Fruit fly (Drosophila melanogaster) whole organism, embryonic: ENCODE results near the gene Uba4.

Experiments used
- Bteb2 ChIP-seq: fragments of 200-800 bp; sonication (Bioruptor generic); optimal IDR thresholded peaks from 2 replicates; lab custom pipeline; 2016; ENCODE audit warnings: missing biosample characterization, missing genetic modification characterization
- CG14710 ChIP-seq: fragments of 200-800 bp; sonication (Bioruptor generic); optimal IDR thresholded peaks from 3 replicates; lab custom pipeline; 2019; ENCODE audit warnings: missing biosample characterization, mild to moderate bottlenecking, missing genetic modification characterization, moderate library complexity
- CG15269 ChIP-seq: fragments of 200-800 bp; sonication (Bioruptor generic); optimal IDR thresholded peaks from 2 replicates; lab custom pipeline; 2018; ENCODE audit warnings: missing biosample characterization, mild to moderate bottlenecking, missing genetic modification characterization, moderate library complexity
- CG17568 ChIP-seq: fragments of 200-800 bp; sonication (Bioruptor generic); optimal IDR thresholded peaks from 2 replicates; lab custom pipeline; 2018; ENCODE audit warnings: missing biosample characterization, mild to moderate bottlenecking, missing genetic modification characterization, moderate library complexity
- CG17612 ChIP-seq: fragments of 200-800 bp; sonication (Bioruptor generic); IDR thresholded peaks from 2 replicates; pipeline ENCODE4 v1.3.6; 2022; ENCODE audit warnings: missing biosample characterization, missing genetic modification characterization
- CG18011 ChIP-seq: fragments of 200-800 bp; sonication (Bioruptor generic); optimal IDR thresholded peaks from 2 replicates; lab custom pipeline; 2017; ENCODE audit warnings: missing biosample characterization, missing genetic modification characterization, mild to moderate bottlenecking, moderate library complexity, missing genotype
- CG3281 ChIP-seq: fragments of 200-800 bp; sonication (Bioruptor generic); optimal IDR thresholded peaks from 3 replicates; lab custom pipeline; 2017; ENCODE audit warnings: missing biosample characterization, mild to moderate bottlenecking, missing genetic modification characterization
- CG4707 ChIP-seq: fragments of 200-800 bp; sonication (Bioruptor generic); optimal IDR thresholded peaks from 2 replicates; lab custom pipeline; 2018; ENCODE audit warnings: missing biosample characterization, mild to moderate bottlenecking, missing genetic modification characterization, moderate library complexity
- CG6654 ChIP-seq: fragments of 200-800 bp; sonication (Bioruptor generic); optimal IDR thresholded peaks from 2 replicates; lab custom pipeline; 2017; ENCODE audit warnings: missing biosample characterization, mild to moderate bottlenecking, missing genetic modification characterization
- CG6683 ChIP-seq: fragments of 200-800 bp; sonication (Bioruptor generic); optimal IDR thresholded peaks from 2 replicates; lab custom pipeline; 2017; ENCODE audit warnings: missing biosample characterization, mild to moderate bottlenecking, missing genetic modification characterization, missing genetic modification reagents
- CG7987 ChIP-seq: fragments of 200-800 bp; sonication (Bioruptor generic); optimal IDR thresholded peaks from 2 replicates; lab custom pipeline; 2018; ENCODE audit warnings: missing biosample characterization, mild to moderate bottlenecking, missing genetic modification characterization, moderate library complexity
- CG9609 ChIP-seq: fragments of 200-800 bp; sonication (Bioruptor generic); optimal IDR thresholded peaks from 3 replicates; lab custom pipeline; 2016; ENCODE audit warnings: missing biosample characterization, missing genetic modification characterization
- CG9817 ChIP-seq: fragments of 200-800 bp; sonication (Bioruptor generic); optimal IDR thresholded peaks from 2 replicates; lab custom pipeline; 2018; ENCODE audit warnings: missing biosample characterization, mild to moderate bottlenecking, missing genetic modification characterization, moderate library complexity
- CG9876 ChIP-seq: fragments of 200-800 bp; sonication (Bioruptor generic); optimal IDR thresholded peaks from 2 replicates; lab custom pipeline; 2016; ENCODE audit warnings: missing biosample characterization, missing genetic modification characterization
- Chrac-16 ChIP-seq: fragments of 200-800 bp; sonication (Bioruptor generic); optimal IDR thresholded peaks from 3 replicates; lab custom pipeline; 2016; ENCODE audit warnings: missing biosample characterization, missing genetic modification characterization
- D ChIP-seq, 2 experiments: fragments of 200-800 bp in 1 of 2; fragments of >200 bp in 1 of 2; sonication (Bioruptor generic) in 1 of 2; optimal IDR thresholded peaks; 2 replicates in 1 of 2; 3 replicates in 1 of 2; lab custom pipeline; 2017; ENCODE audit warnings: mild to moderate bottlenecking in 1 of 2, missing biosample characterization in 1 of 2, missing genetic modification characterization in 1 of 2, missing genetic modification reagents in 1 of 2
- Deaf1 ChIP-seq: fragments of 200-800 bp; optimal IDR thresholded peaks from 3 replicates; lab custom pipeline; 2019; ENCODE audit warnings: missing biosample characterization, mild to moderate bottlenecking, missing genetic modification characterization, moderate library complexity
- Doc3 ChIP-seq: fragments of 200-800 bp; sonication (Bioruptor generic); IDR thresholded peaks from 3 replicates; pipeline ENCODE4 v1.3.6; 2022; ENCODE audit warnings: missing biosample characterization, missing genetic modification characterization; ENCODE audit not compliant: partially characterized antibody
- Dp ChIP-seq: fragments of 200-800 bp; sonication (Bioruptor generic); optimal IDR thresholded peaks from 2 replicates; lab custom pipeline; 2018; ENCODE audit warnings: missing biosample characterization, mild to moderate bottlenecking, missing genetic modification characterization, moderate library complexity
- Dref ChIP-seq: fragments of 200-800 bp; sonication (Bioruptor generic); IDR thresholded peaks from 2 replicates; pipeline ENCODE4 v1.3.6; 2022; ENCODE audit warnings: missing biosample characterization, missing genetic modification characterization
- Ets97D ChIP-seq: fragments of 200-800 bp; sonication (Bioruptor generic); optimal IDR thresholded peaks from 3 replicates; lab custom pipeline; 2016; ENCODE audit warnings: missing biosample characterization, missing genetic modification characterization
- Fer1 ChIP-seq: fragments of 200-800 bp; sonication (Bioruptor generic); optimal IDR thresholded peaks from 2 replicates; lab custom pipeline; 2017; ENCODE audit warnings: missing biosample characterization, mild to moderate bottlenecking, missing genetic modification characterization
- Fer3 ChIP-seq: fragments of 200-800 bp; sonication (Bioruptor generic); optimal IDR thresholded peaks from 2 replicates; lab custom pipeline; 2018; ENCODE audit warnings: missing biosample characterization, mild to moderate bottlenecking, missing genetic modification characterization, moderate library complexity
- Jarid2 ChIP-seq: fragments of 200-800 bp; sonication (Bioruptor generic); optimal IDR thresholded peaks from 3 replicates; lab custom pipeline; 2017; ENCODE audit warnings: mild to moderate bottlenecking, missing biosample characterization, missing genetic modification reagents, missing genetic modification characterization
- MTF-1 ChIP-seq: fragments of 200-800 bp; sonication (Bioruptor generic); optimal IDR thresholded peaks from 2 replicates; lab custom pipeline; 2018; ENCODE audit warnings: missing biosample characterization, mild to moderate bottlenecking, missing genetic modification characterization, borderline replicate concordance
- Sox102F ChIP-seq: fragments of 200-800 bp; sonication (Bioruptor generic); optimal IDR thresholded peaks from 2 replicates; lab custom pipeline; 2018; ENCODE audit warnings: missing biosample characterization, mild to moderate bottlenecking, missing genetic modification characterization, moderate library complexity
- Sry-δ ChIP-seq: fragments of 200-800 bp; sonication (Bioruptor generic); optimal IDR thresholded peaks from 2 replicates; lab custom pipeline; 2016; ENCODE audit warnings: missing biosample characterization, missing genetic modification characterization
- YL-1 ChIP-seq: fragments of 200-800 bp; sonication (Bioruptor generic); optimal IDR thresholded peaks from 3 replicates; lab custom pipeline; 2017; ENCODE audit warnings: missing biosample characterization, mild to moderate bottlenecking, missing genetic modification characterization
- aop ChIP-seq: fragments of 200-800 bp; sonication (Bioruptor generic); IDR thresholded peaks from 2 replicates; pipeline ENCODE4 v1.3.6; 2022; ENCODE audit warnings: missing biosample characterization, missing genetic modification characterization
- bbx ChIP-seq: fragments of 200-800 bp; sonication (Bioruptor generic); IDR thresholded peaks from 2 replicates; pipeline ENCODE4 v1.3.6; 2022; ENCODE audit warnings: missing biosample characterization, missing genetic modification characterization; ENCODE audit not compliant: partially characterized antibody
- bsh ChIP-seq, 2 experiments: fragments of 200-800 bp; sonication (Bioruptor generic); optimal IDR thresholded peaks; 2 replicates each; lab custom pipeline; 2017 to 2018; ENCODE audit warnings: mild to moderate bottlenecking in 2 of 2, missing biosample characterization in 2 of 2, missing genetic modification characterization in 2 of 2, moderate library complexity in 1 of 2
- caup ChIP-seq: fragments of 200-800 bp; sonication (Bioruptor generic); optimal IDR thresholded peaks from 3 replicates; lab custom pipeline; 2017; ENCODE audit warnings: missing biosample characterization, mild to moderate bottlenecking, missing genetic modification characterization, moderate library complexity; ENCODE audit not compliant: severe bottlenecking
- ci ChIP-seq: fragments of 200-800 bp; sonication (Bioruptor generic); IDR thresholded peaks from 3 replicates; pipeline ENCODE4 v1.3.6; 2022; ENCODE audit warnings: missing biosample characterization, missing genetic modification characterization
- dmrt11E ChIP-seq: fragments of 200-800 bp; sonication (Bioruptor generic); optimal IDR thresholded peaks from 3 replicates; lab custom pipeline; 2018; ENCODE audit warnings: missing biosample characterization, mild to moderate bottlenecking, missing genetic modification characterization, moderate library complexity
- eyg ChIP-seq: fragments of 200-800 bp; sonication (Bioruptor generic); optimal IDR thresholded peaks from 3 replicates; lab custom pipeline; 2016; ENCODE audit warnings: missing biosample characterization, missing genetic modification characterization
- inv ChIP-seq: fragments of 200-800 bp; sonication (Bioruptor generic); IDR thresholded peaks from 2 replicates; pipeline ENCODE4 v1.3.6; 2022; ENCODE audit warnings: missing biosample characterization, missing genetic modification characterization; ENCODE audit not compliant: partially characterized antibody
- knrl ChIP-seq: fragments of 200-800 bp; sonication (Bioruptor generic); IDR thresholded peaks from 3 replicates; pipeline ENCODE4 v1.3.6; 2022; ENCODE audit warnings: missing biosample characterization, missing genetic modification characterization; ENCODE audit not compliant: partially characterized antibody
- luna ChIP-seq: fragments of 200-800 bp; sonication (Bioruptor generic); optimal IDR thresholded peaks from 2 replicates; lab custom pipeline; 2016; ENCODE audit warnings: missing biosample characterization, missing genetic modification characterization
- mld ChIP-seq: fragments of 200-800 bp; sonication (Bioruptor generic); IDR thresholded peaks from 3 replicates; pipeline ENCODE4 v1.3.6; 2022; ENCODE audit warnings: missing biosample characterization, missing genetic modification characterization; ENCODE audit not compliant: partially characterized antibody
- nau ChIP-seq: fragments of 200-800 bp; sonication (Bioruptor generic); optimal IDR thresholded peaks from 3 replicates; lab custom pipeline; 2017; ENCODE audit warnings: missing biosample characterization, mild to moderate bottlenecking, missing genetic modification characterization, missing genetic modification reagents
- nerfin-2 ChIP-seq: fragments of 200-800 bp; sonication (Bioruptor generic); IDR thresholded peaks from 2 replicates; pipeline ENCODE4 v1.3.6; 2022; ENCODE audit warnings: missing biosample characterization, missing genetic modification characterization; ENCODE audit not compliant: partially characterized antibody
- odd ChIP-seq: fragments of 200-800 bp; sonication (Bioruptor generic); optimal IDR thresholded peaks from 2 replicates; lab custom pipeline; 2017; ENCODE audit warnings: missing biosample characterization, mild to moderate bottlenecking, missing genetic modification characterization
- pho ChIP-seq: fragments of 200-800 bp; sonication (Bioruptor generic); optimal IDR thresholded peaks from 2 replicates; lab custom pipeline; 2016; ENCODE audit warnings: missing biosample characterization, missing genetic modification characterization
- pum ChIP-seq: fragments of 200-800 bp; sonication (Bioruptor generic); optimal IDR thresholded peaks from 2 replicates; lab custom pipeline; 2016; ENCODE audit warnings: missing biosample characterization, missing genetic modification characterization
- pzg ChIP-seq: fragments of 200-800 bp; sonication (Bioruptor generic); optimal IDR thresholded peaks from 3 replicates; lab custom pipeline; 2018; ENCODE audit warnings: missing biosample characterization, mild to moderate bottlenecking, missing genetic modification characterization, moderate library complexity
- sens-2 ChIP-seq: fragments of 200-800 bp; sonication (Bioruptor generic); IDR thresholded peaks from 2 replicates; pipeline ENCODE4 v1.3.6; 2022; ENCODE audit warnings: missing biosample characterization, missing genetic modification characterization
- sqz ChIP-seq: fragments of 200-800 bp; sonication (Bioruptor generic); optimal IDR thresholded peaks from 3 replicates; lab custom pipeline; 2018; ENCODE audit warnings: missing biosample characterization, mild to moderate bottlenecking, missing genetic modification characterization
- sr ChIP-seq: fragments of 200-800 bp; sonication (Bioruptor generic); IDR thresholded peaks from 3 replicates; pipeline ENCODE4 v1.3.6; 2022; ENCODE audit warnings: missing biosample characterization, missing genetic modification characterization
- wek ChIP-seq: fragments of 200-800 bp; sonication (Bioruptor generic); optimal IDR thresholded peaks from 3 replicates; lab custom pipeline; 2018; ENCODE audit warnings: missing biosample characterization, mild to moderate bottlenecking, missing genetic modification characterization, moderate library complexity

Gene Uba4

dm6 chr2L:8477971-8478370 lies 39.2 kb upstream of the Uba4 start (continued):
- TF ChIP-seq eyg (GFP tag; lab: Kevin White, UChicago) (no peak), Dp (peak; percentile 90), Fer1 (GFP tag; lab: Kevin White, UChicago) (no peak), wek (GFP tag; lab: Kevin White, UChicago) (no peak), caup (GFP tag; lab: Kevin White, UChicago) (no peak), D (optimal IDR thresholded peaks at IDR 0.05; lab: Kevin White, UChicago) (peak; percentile 75), D (GFP tag; optimal IDR thresholded peaks at IDR 0.05; lab: Kevin White, UChicago) (peak; percentile 51), CG3281 (GFP tag; lab: Kevin White, UChicago) (no peak), Sry-δ (GFP tag; lab: Kevin White, UChicago) (peak; percentile 69), MTF-1 (no peak), mld (GFP tag; lab: Robert Waterston, UW) (no peak), CG6654 (GFP tag; lab: Kevin White, UChicago) (no peak), nau (GFP tag; lab: Kevin White, UChicago) (no peak), luna (no peak), bsh (GFP tag; optimal IDR thresholded peaks at IDR 0.05; lab: Kevin White, UChicago) (no peak), Sox102F (peak; percentile 68), Deaf1 (no peak), inv (GFP tag; lab: Robert Waterston, UW) (peak; percentile 29; the same call in 1 of the 2 replicates), nerfin-2 (GFP tag; lab: Robert Waterston, UW) (no peak), CG15269 (tag; lab: Kevin White, UChicago) (no peak), dmrt11E (tag; lab: Kevin White, UChicago) (no peak), CG6683 (GFP tag; lab: Kevin White, UChicago) (no peak), sens-2 (GFP tag; lab: Robert Waterston, UW) (no peak), Ets97D (GFP tag; lab: Kevin White, UChicago) (peak; percentile 61), CG9876 (no peak), knrl (GFP tag; lab: Robert Waterston, UW) (peak; percentile 69; the same call in 2 of the 3 replicates), CG7987 (GFP tag; lab: Kevin White, UChicago) (no peak), CG9609 (GFP tag; lab: Kevin White, UChicago) (no peak), CG4707 (no peak), YL-1 (GFP tag; lab: Kevin White, UChicago) (no peak), CG17612 (GFP tag; lab: Robert Waterston, UW) (no peak), Doc3 (GFP tag; lab: Robert Waterston, UW) (no peak), CG9817 (tag; lab: Kevin White, UChicago) (no peak), CG14710 (peak; percentile 55), sr (no peak), pho (GFP tag; lab: Kevin White, UChicago) (peak; percentile 30), bbx (GFP tag; lab: Robert Waterston, UW) (peak; percentile 52; the same call in 1 of the 2 replicates), ci (GFP tag; lab: Robert Waterston, UW) (no peak), odd (GFP tag; lab: Kevin White, UChicago) (no peak), Chrac-16 (GFP tag; lab: Kevin White, UChicago) (no peak), Jarid2 (no peak), sqz (GFP tag; lab: Kevin White, UChicago) (no peak), CG17568 (GFP tag; lab: Kevin White, UChicago) (no peak), pzg (peak; percentile 62), Bteb2 (GFP tag; lab: Kevin White, UChicago) (no peak), Fer3 (no peak), Dref (GFP tag; lab: Robert Waterston, UW) (peak; percentile 89), aop (GFP tag; lab: Robert Waterston, UW) (no peak), CG18011 (GFP tag; lab: Kevin White, UChicago) (no peak), pum (no peak)
